Worm (Caenorhabditis elegans) whole organism, mixed stage, embryonic: ENCODE results near the gene mltn-6.

Source experiments
- M03D4.4 ChIP-seq: sonication (generic microtip); optimal IDR thresholded peaks from 2 replicates; lab custom pipeline; 2017; ENCODE audit warnings: mild to moderate bottlenecking, missing genetic modification characterization, missing compliant biosample characterization
- bed-3 ChIP-seq: fragments of 200-800 bp; sonication (Bioruptor generic); optimal IDR thresholded peaks from 3 replicates; lab custom pipeline; 2018; ENCODE audit warnings: mild to moderate bottlenecking, missing genetic modification characterization, moderate library complexity, missing compliant biosample characterization
- ceh-39 ChIP-seq: fragments of 150-350 bp; optimal IDR thresholded peaks from 2 replicates; lab custom pipeline; 2014; ENCODE audit warnings: missing biosample characterization, missing genetic modification characterization
- ceh-43 ChIP-seq: fragments of 200-800 bp; sonication (Bioruptor generic); optimal IDR thresholded peaks from 2 replicates; lab custom pipeline; 2018; ENCODE audit warnings: mild to moderate bottlenecking, missing genetic modification characterization, moderate library complexity, missing compliant biosample characterization
- ceh-83 ChIP-seq: fragments of 200-800 bp; sonication (Bioruptor generic); optimal IDR thresholded peaks from 2 replicates; lab custom pipeline; 2018; ENCODE audit warnings: mild to moderate bottlenecking, missing genetic modification characterization, missing compliant biosample characterization
- ces-1 ChIP-seq: fragments of 150-350 bp; optimal IDR thresholded peaks from 2 replicates; lab custom pipeline; 2014; ENCODE audit warnings: missing biosample characterization, missing genetic modification reagents, missing genetic modification characterization
- cnd-1 ChIP-seq: fragments of 200-800 bp; sonication (Bioruptor generic); optimal IDR thresholded peaks from 2 replicates; lab custom pipeline; 2018; ENCODE audit warnings: mild to moderate bottlenecking, missing genetic modification characterization, missing compliant biosample characterization
- drap-1 ChIP-seq: fragments of 200-800 bp; sonication (Bioruptor generic); optimal IDR thresholded peaks from 3 replicates; lab custom pipeline; 2018; ENCODE audit warnings: mild to moderate bottlenecking, missing genetic modification characterization, missing compliant biosample characterization
- elt-1 ChIP-seq: sonication (generic microtip); optimal IDR thresholded peaks from 2 replicates; lab custom pipeline; 2017; ENCODE audit warnings: missing genetic modification characterization, mild to moderate bottlenecking, missing compliant biosample characterization, antibody characterized with exemption, moderate library complexity, borderline replicate concordance; ENCODE audit not compliant: insufficient read depth
- elt-3 ChIP-seq: fragments of 150-350 bp; optimal IDR thresholded peaks from 2 replicates; lab custom pipeline; 2014; ENCODE audit warnings: missing biosample characterization, missing genetic modification characterization
- flh-1 ChIP-seq: fragments of 200-800 bp; sonication (Bioruptor generic); optimal IDR thresholded peaks from 2 replicates; lab custom pipeline; 2018; ENCODE audit warnings: mild to moderate bottlenecking, missing genetic modification characterization, moderate library complexity, missing compliant biosample characterization
- ham-2 ChIP-seq: fragments of 200-800 bp; sonication (Bioruptor generic); optimal IDR thresholded peaks from 2 replicates; lab custom pipeline; 2018; ENCODE audit warnings: mild to moderate bottlenecking, missing genetic modification characterization, missing compliant biosample characterization
- hlh-1 ChIP-seq: fragments of 150-350 bp; optimal IDR thresholded peaks from 2 replicates; lab custom pipeline; 2014; ENCODE audit warnings: missing biosample characterization, missing genetic modification reagents, missing genetic modification characterization
- lin-13 ChIP-seq: fragments of 150-350 bp; optimal IDR thresholded peaks from 2 replicates; lab custom pipeline; 2014; ENCODE audit warnings: missing biosample characterization, missing genetic modification characterization
- lin-32 ChIP-seq: fragments of 200-800 bp; sonication (Bioruptor generic); optimal IDR thresholded peaks from 2 replicates; lab custom pipeline; 2018; ENCODE audit warnings: mild to moderate bottlenecking, missing genetic modification characterization, missing compliant biosample characterization
- lsy-2 ChIP-seq: fragments of 150-350 bp; optimal IDR thresholded peaks from 2 replicates; lab custom pipeline; 2014; ENCODE audit warnings: missing biosample characterization, missing genetic modification characterization
- mab-5 ChIP-seq: fragments of 150-350 bp; optimal IDR thresholded peaks from 2 replicates; lab custom pipeline; 2014; ENCODE audit warnings: missing biosample characterization, missing genetic modification characterization
- mep-1 ChIP-seq: fragments of 150-350 bp; optimal IDR thresholded peaks from 2 replicates; lab custom pipeline; 2017; ENCODE audit warnings: missing biosample characterization, missing genetic modification reagents, missing genetic modification characterization, inconsistent platforms
- mls-2 ChIP-seq: sonication (generic microtip); optimal IDR thresholded peaks from 2 replicates; lab custom pipeline; 2016; ENCODE audit warnings: mild to moderate bottlenecking, missing genetic modification characterization, moderate library complexity, missing compliant biosample characterization
- nhr-12 ChIP-seq: fragments of 150-350 bp; optimal IDR thresholded peaks from 2 replicates; lab custom pipeline; 2014; ENCODE audit warnings: missing biosample characterization, missing genetic modification characterization
- nhr-2 ChIP-seq: fragments of 150-350 bp; optimal IDR thresholded peaks from 2 replicates; lab custom pipeline; 2014; ENCODE audit warnings: missing biosample characterization, missing genetic modification characterization
- nhr-237 ChIP-seq: fragments of 150-350 bp; optimal IDR thresholded peaks from 2 replicates; lab custom pipeline; 2014; ENCODE audit warnings: missing biosample characterization, missing genetic modification characterization
- nhr-28 ChIP-seq: fragments of 150-350 bp; optimal IDR thresholded peaks from 2 replicates; lab custom pipeline; 2014; ENCODE audit warnings: missing biosample characterization, missing genetic modification characterization
- nhr-76 ChIP-seq: sonication (generic microtip); optimal IDR thresholded peaks from 2 replicates; lab custom pipeline; 2017; ENCODE audit warnings: missing biosample characterization, missing genetic modification characterization
- pha-4 ChIP-seq: fragments of 150-350 bp; optimal IDR thresholded peaks from 2 replicates; lab custom pipeline; 2018; ENCODE audit warnings: missing biosample characterization, missing genetic modification reagents, missing genetic modification characterization
- sem-2 ChIP-seq: fragments of 200-800 bp; sonication (Bioruptor generic); optimal IDR thresholded peaks from 2 replicates; lab custom pipeline; 2018; ENCODE audit warnings: mild to moderate bottlenecking, missing genetic modification characterization, missing compliant biosample characterization
- snpc-4 ChIP-seq: fragments of 150-350 bp; optimal IDR thresholded peaks from 2 replicates; lab custom pipeline; 2014; ENCODE audit warnings: missing biosample characterization, missing genetic modification characterization
- tbx-8 ChIP-seq: fragments of 200-800 bp; sonication (Bioruptor generic); optimal IDR thresholded peaks from 2 replicates; lab custom pipeline; 2018; ENCODE audit warnings: mild to moderate bottlenecking, missing genetic modification characterization, moderate library complexity, missing compliant biosample characterization
- unc-120 ChIP-seq: sonication (generic microtip); optimal IDR thresholded peaks from 2 replicates; lab custom pipeline; 2017; ENCODE audit warnings: missing genetic modification characterization, missing compliant biosample characterization; ENCODE audit not compliant: poor library complexity, severe bottlenecking
- unc-62 ChIP-seq: fragments of 150-350 bp; optimal IDR thresholded peaks from 2 replicates; lab custom pipeline; 2014; ENCODE audit warnings: missing biosample characterization, missing genetic modification reagents, missing genetic modification characterization
- zip-8 ChIP-seq: fragments of 150-350 bp; optimal IDR thresholded peaks from 2 replicates; lab custom pipeline; 2014; ENCODE audit warnings: missing biosample characterization, missing genetic modification characterization
- ztf-11 ChIP-seq: fragments of 150-350 bp; optimal IDR thresholded peaks from 2 replicates; lab custom pipeline; 2014; ENCODE audit warnings: missing biosample characterization, missing genetic modification characterization

mltn-6 gene

ce11 chrV:336350-336749, 28.4 kb upstream of the mltn-6 start, which contains the start of gene dmd-8:
dmd-8 (minus strand) TSS chrV:336450.
- no peak for TF ChIP-seq nhr-237 (tag; lab: Kevin White, UChicago)
- no peak for TF ChIP-seq nhr-12
- no peak for TF ChIP-seq lsy-2 (tag; lab: Kevin White, UChicago)
- TF ChIP-seq tbx-8, result no peak
- TF ChIP-seq nhr-28 (tag; lab: Kevin White, UChicago), result no peak
- TF ChIP-seq bed-3 (GFP tag; lab: Kevin White, UChicago), result no peak
- no peak for TF ChIP-seq ztf-11 (tag; lab: Kevin White, UChicago)
- no peak for TF ChIP-seq pha-4 (tag; lab: Kevin White, UChicago)
- TF ChIP-seq sem-2 (GFP tag; lab: Kevin White, UChicago), result no peak
- no peak for TF ChIP-seq hlh-1 (tag; lab: Kevin White, UChicago)
- no peak for TF ChIP-seq nhr-76 (tag; lab: Kevin White, UChicago)

DNA sequence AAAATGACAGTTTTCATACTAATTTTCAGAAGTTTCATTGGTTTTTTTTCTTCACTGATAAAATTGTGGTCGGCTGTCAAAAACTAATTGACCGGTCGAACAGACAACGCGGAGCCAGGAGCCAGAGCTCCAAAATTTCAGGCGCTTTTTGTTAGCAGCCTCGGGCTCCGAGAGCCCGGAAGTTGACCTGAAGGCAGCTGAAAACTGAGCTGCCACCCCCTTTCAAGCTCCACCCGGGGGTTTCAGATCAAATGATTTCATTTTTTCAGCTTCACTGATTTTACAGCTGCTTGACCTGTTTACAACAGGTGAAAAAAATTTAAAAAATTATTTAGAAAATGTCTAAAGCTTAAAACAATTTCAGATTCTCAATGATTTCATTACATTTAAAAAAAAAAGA, 22.4 kb upstream of the mltn-6 start:
- no peak for TF ChIP-seq nhr-28 (tag; lab: Kevin White, UChicago)
- no peak for TF ChIP-seq nhr-12
- no peak for TF ChIP-seq lin-13 (tag; lab: Kevin White, UChicago)
- no peak for TF ChIP-seq tbx-8
- TF ChIP-seq ceh-83 (GFP tag; lab: Kevin White, UChicago), result no peak
- TF ChIP-seq unc-62, result no peak
- TF ChIP-seq cnd-1, result no peak

- TF ChIP-seq lin-32 (GFP tag; lab: Kevin White, UChicago) (no peak), lsy-2 (tag; lab: Kevin White, UChicago) (no peak), bed-3 (GFP tag; lab: Kevin White, UChicago) (no peak), zip-8 (tag; lab: Kevin White, UChicago) (no peak), ham-2 (no peak), nhr-76 (tag; lab: Kevin White, UChicago) (no peak), mep-1 (tag; lab: Kevin White, UChicago) (no peak), elt-3 (tag; lab: Kevin White, UChicago) (no peak), nhr-2 (no peak), unc-62 (no peak), drap-1 (GFP tag; lab: Kevin White, UChicago) (no peak), unc-120 (tag; lab: Kevin White, UChicago) (no peak), hlh-1 (tag; lab: Kevin White, UChicago) (no peak), flh-1 (GFP tag; lab: Kevin White, UChicago) (no peak), ceh-43 (no peak), mab-5 (tag; lab: Kevin White, UChicago) (no peak), mls-2 (tag; lab: Kevin White, UChicago) (no peak), nhr-12 (no peak), M03D4.4 (tag; lab: Kevin White, UChicago) (no peak), nhr-28 (tag; lab: Kevin White, UChicago) (no peak)
- TF ChIP-seq, all 35 proteins: peak for 0
Measured at ce11 chrV:343128-343527, 21.6 kb upstream of the mltn-6 start, which contains the start of gene wago-10. wago-10 (plus strand) TSS chrV:343428.

DNA sequence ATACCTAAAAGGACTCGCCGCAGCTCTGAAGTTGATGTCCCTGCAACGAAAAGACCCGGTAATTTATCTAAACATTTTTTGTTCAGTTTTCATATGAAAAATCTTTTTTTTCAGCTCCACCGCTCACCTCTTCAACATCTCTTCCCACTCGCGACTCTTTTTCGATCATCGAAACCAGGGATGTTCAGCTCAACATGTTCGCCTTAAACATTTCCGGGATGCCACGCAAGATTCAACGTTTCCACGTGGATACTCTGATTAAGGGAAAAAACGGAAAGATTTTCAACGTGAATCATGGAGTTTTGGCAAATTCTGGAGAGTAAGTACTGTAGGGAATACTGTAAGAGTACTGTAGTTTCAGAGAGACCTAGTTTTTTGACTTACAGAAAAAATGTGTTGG, 21.2 kb upstream of the mltn-6 start:
- TF ChIP-seq hlh-1 (tag; lab: Kevin White, UChicago), result no peak
- no peak for TF ChIP-seq ceh-39
- TF ChIP-seq ham-2, result no peak
- TF ChIP-seq elt-3 (tag; lab: Kevin White, UChicago), result no peak
- TF ChIP-seq mls-2 (tag; lab: Kevin White, UChicago), result no peak
- TF ChIP-seq unc-62, result no peak
- TF ChIP-seq snpc-4 (tag; lab: Kevin White, UChicago), result no peak
- no peak for TF ChIP-seq zip-8 (tag; lab: Kevin White, UChicago)
- no peak for TF ChIP-seq drap-1 (GFP tag; lab: Kevin White, UChicago)
- TF ChIP-seq nhr-2, result no peak
- TF ChIP-seq, all 35 proteins: peak for 0

DNA sequence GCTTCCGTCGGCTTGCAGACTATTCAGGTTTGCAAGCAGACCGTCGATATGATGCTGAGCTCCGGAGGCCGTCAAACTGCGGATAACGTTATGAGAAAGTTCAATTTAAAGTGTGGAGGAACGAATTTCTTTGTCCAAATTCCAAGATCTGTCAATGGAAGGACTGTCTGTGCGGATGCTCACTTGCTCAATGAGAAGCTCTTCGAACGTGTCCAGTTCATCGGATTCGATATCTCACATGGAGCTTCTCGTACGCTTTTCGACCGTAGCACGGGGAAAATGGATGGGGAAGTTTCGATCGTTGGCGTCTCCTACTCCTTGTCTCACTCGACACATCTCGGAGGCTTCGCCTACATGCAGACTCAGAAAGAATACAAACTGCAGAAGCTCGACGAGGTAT, 18.7 kb upstream of the mltn-6 start:
- TF ChIP-seq bed-3 (GFP tag; lab: Kevin White, UChicago), result no peak
- TF ChIP-seq zip-8 (tag; lab: Kevin White, UChicago), result no peak
- TF ChIP-seq ztf-11 (tag; lab: Kevin White, UChicago), result no peak
- no peak for TF ChIP-seq pha-4 (tag; lab: Kevin White, UChicago)
- no peak for TF ChIP-seq nhr-12
- no peak for TF ChIP-seq mls-2 (tag; lab: Kevin White, UChicago)
- no peak for TF ChIP-seq ham-2
- no peak for TF ChIP-seq unc-62
- TF ChIP-seq lin-13 (tag; lab: Kevin White, UChicago), result no peak
- no peak for TF ChIP-seq elt-1 (tag; lab: Kevin White, UChicago)
- no peak for TF ChIP-seq ces-1
- TF ChIP-seq unc-120 (tag; lab: Kevin White, UChicago), result no peak
- TF ChIP-seq, all 35 proteins: peak for 0
